Worm (Caenorhabditis elegans) whole organism, L3 larva: Measurements from ENCODE around the gene T26H5.11.

ENCODE experiments used
- R02D3.7 ChIP-seq: fragments of 150-350 bp; optimal IDR thresholded peaks from 2 replicates; lab custom pipeline; 2014; ENCODE audit warnings: missing biosample characterization, missing genetic modification characterization
- ZK546.5 ChIP-seq: sonication (generic microtip); optimal IDR thresholded peaks from 2 replicates; lab custom pipeline; 2017; ENCODE audit warnings: missing biosample characterization, missing genetic modification characterization
- ama-1 ChIP-seq: fragments of 150-350 bp; optimal IDR thresholded peaks from 2 replicates; lab custom pipeline; 2018
- ceh-82 ChIP-seq: fragments of 150-350 bp; optimal IDR thresholded peaks from 2 replicates; lab custom pipeline; 2014; ENCODE audit warnings: missing biosample characterization, missing genetic modification characterization
- lsy-12 ChIP-seq: sonication (generic microtip); optimal IDR thresholded peaks from 2 replicates; lab custom pipeline; 2016; ENCODE audit warnings: mild to moderate bottlenecking, missing genetic modification characterization, missing compliant biosample characterization
- nhr-12 ChIP-seq: fragments of 150-350 bp; optimal IDR thresholded peaks from 2 replicates; lab custom pipeline; 2014; ENCODE audit warnings: missing biosample characterization, missing genetic modification characterization
- nhr-237 ChIP-seq: fragments of 150-350 bp; optimal IDR thresholded peaks from 2 replicates; lab custom pipeline; 2014; ENCODE audit warnings: missing biosample characterization, missing genetic modification characterization
- pha-4 ChIP-seq: fragments of 150-350 bp; optimal IDR thresholded peaks from 2 replicates; lab custom pipeline; 2014; ENCODE audit warnings: missing biosample characterization, missing genetic modification reagents, missing genetic modification characterization
- skn-1 ChIP-seq: fragments of 150-350 bp; optimal IDR thresholded peaks from 2 replicates; lab custom pipeline; 2014; ENCODE audit warnings: missing biosample characterization, missing genetic modification characterization
- snpc-4 ChIP-seq: fragments of 150-350 bp; optimal IDR thresholded peaks from 2 replicates; lab custom pipeline; 2014; ENCODE audit warnings: missing biosample characterization, missing genetic modification characterization
- tbx-2 ChIP-seq: sonication (generic microtip); optimal IDR thresholded peaks from 2 replicates; lab custom pipeline; 2016; ENCODE audit warnings: mild to moderate bottlenecking, missing genetic modification characterization, missing compliant biosample characterization
- ztf-4 ChIP-seq: fragments of 150-350 bp; optimal IDR thresholded peaks from 2 replicates; lab custom pipeline; 2014; ENCODE audit warnings: missing biosample characterization, missing genetic modification characterization

- TF ChIP-seq skn-1, result no peak
- TF ChIP-seq ZK546.5 (tag; lab: Kevin White, UChicago), result no peak
- TF ChIP-seq ama-1 (lab: Kevin White, UChicago), result no peak
- no peak for TF ChIP-seq snpc-4
- TF ChIP-seq nhr-237, result no peak
- no peak for TF ChIP-seq nhr-12 (tag; lab: Kevin White, UChicago)
- TF ChIP-seq ceh-82 (tag; lab: Kevin White, UChicago), result no peak
- no peak for TF ChIP-seq lsy-12 (tag; lab: Kevin White, UChicago)
- no peak for TF ChIP-seq R02D3.7
- peak; percentile 52 for TF ChIP-seq pha-4 (tag; lab: Kevin White, UChicago)
- TF ChIP-seq tbx-2 (tag; lab: Kevin White, UChicago), result no peak
- no peak for TF ChIP-seq ztf-4 (tag; lab: Kevin White, UChicago)
Measured at ce11 chrV:15478597-15478996, 34.5 kb upstream of the T26H5.11 start, which contains the start of gene C06B8.2.
